Worm (Caenorhabditis elegans): Measurements from ENCODE around the gene nhr-234.
A peak's percentile ranks its signal among the peaks of the same experiment; 100 is the strongest.

nhr-234 gene

ce11 chrII:12679635-12680034, 43.2 kb downstream of the nhr-234 start, which contains the start of the genes Y38E10A.33 and cox-10 (continued):
- TF ChIP-seq swsn-7 (tag; optimal IDR thresholded peaks at IDR 0.05) (peak; percentile 73), mep-1 (tag; optimal IDR thresholded peaks at IDR 0.05) (peak; percentile 37), dpl-1 (GFP tag; optimal IDR thresholded peaks at IDR 0.05) (peak; percentile 88 to 95 (median 93)), lin-13 (GFP tag; optimal IDR thresholded peaks at IDR 0.05) (peak; percentile 53), tbx-2 (tag; optimal IDR thresholded peaks at IDR 0.05) (peak; percentile 85), ceh-90 (tag; optimal IDR thresholded peaks at IDR 0.05) (peak; percentile 11), ceh-82 (tag; optimal IDR thresholded peaks at IDR 0.05) (peak; percentile 58 to 68 (median 66)), skn-1 (tag; optimal IDR thresholded peaks at IDR 0.05) (peak; percentile 71), isw-1 (GFP tag; IDR thresholded peaks at IDR 0.05) (peak; percentile 79), ceh-63 (GFP tag; optimal IDR thresholded peaks at IDR 0.05) (no peak), jun-1 (tag; optimal IDR thresholded peaks at IDR 0.05) (peak; percentile 12), nhr-47 (tag; optimal IDR thresholded peaks at IDR 0.05) (peak; percentile 86), ceh-8 (GFP tag; optimal IDR thresholded peaks at IDR 0.05) (peak; percentile 11), fkh-10 (GFP tag; optimal IDR thresholded peaks at IDR 0.05) (no peak), mdl-1 (tag; optimal IDR thresholded peaks at IDR 0.05) (no peak), aly-2 (tag; optimal IDR thresholded peaks at IDR 0.05) (peak; percentile 20), dsc-1 (tag; optimal IDR thresholded peaks at IDR 0.05) (peak; percentile 79), egl-13 (tag; optimal IDR thresholded peaks at IDR 0.05) (peak; percentile 48), unc-86 (tag; optimal IDR thresholded peaks at IDR 0.05) (peak; percentile 62), zag-1 (tag; optimal IDR thresholded peaks at IDR 0.05) (no peak), unc-98 (GFP tag; IDR thresholded peaks at IDR 0.05) (no peak), unc-130 (tag; optimal IDR thresholded peaks at IDR 0.05) (peak; percentile 36), nhr-20 (tag; optimal IDR thresholded peaks at IDR 0.05) (peak; percentile 69), tlp-1 (tag; optimal IDR thresholded peaks at IDR 0.05) (no peak), unc-62 (GFP tag; optimal IDR thresholded peaks at IDR 0.05) (no peak), rnt-1 (tag; optimal IDR thresholded peaks at IDR 0.05) (no peak), elt-3 (tag; optimal IDR thresholded peaks at IDR 0.05) (peak in 1 of 6 experiments; percentile 54), nhr-85 (tag) (peak; percentile 80)

Measured in whole organism, L1 larva.